Worm (Caenorhabditis elegans): ENCODE results near the gene xrn-1.

The xrn-1 gene

ce11 chrII:14039811-14040203, 28.9 kb upstream of the xrn-1 start:
- TF ChIP-seq hnd-1 (tag; optimal IDR thresholded peaks at IDR 0.05) = no peak
- no peak for TF ChIP-seq ama-1 (optimal IDR thresholded peaks at IDR 0.05)
- no peak for TF ChIP-seq sea-1 (GFP tag; conservative IDR thresholded peaks at IDR 0.05)
- TF ChIP-seq ceh-13 (GFP tag; optimal IDR thresholded peaks at IDR 0.05) = no peak
- TF ChIP-seq tra-4 (tag; optimal IDR thresholded peaks at IDR 0.05) = no peak
- no peak for TF ChIP-seq aly-1 (tag; optimal IDR thresholded peaks at IDR 0.05)
- TF ChIP-seq tbx-11 (GFP tag; IDR thresholded peaks at IDR 0.05) = no peak
- TF ChIP-seq scrt-1 (GFP tag; IDR thresholded peaks at IDR 0.05) = no peak
- no peak for TF ChIP-seq tbx-37 (GFP tag; conservative IDR thresholded peaks at IDR 0.05)
- no peak for TF ChIP-seq B0310.2 (tag; optimal IDR thresholded peaks at IDR 0.05)
- no peak for TF ChIP-seq hmg-4 (GFP tag; optimal IDR thresholded peaks at IDR 0.05)
- TF ChIP-seq ets-7 (tag; optimal IDR thresholded peaks at IDR 0.05) = no peak
- no peak for TF ChIP-seq F13C5.2 (tag; optimal IDR thresholded peaks at IDR 0.05)
- TF ChIP-seq pes-1 (GFP tag; IDR thresholded peaks at IDR 0.05) = no peak
- TF ChIP-seq hmbx-1 (tag; optimal IDR thresholded peaks at IDR 0.05) = no peak
- TF ChIP-seq ceh-36 (tag; optimal IDR thresholded peaks at IDR 0.05) = no peak
- TF ChIP-seq flt-1 (GFP tag; IDR thresholded peaks at IDR 0.05) = no peak

- TF ChIP-seq aly-1 (tag; optimal IDR thresholded peaks at IDR 0.05) (no peak), scrt-1 (GFP tag; IDR thresholded peaks at IDR 0.05) (0 out of 2 replicates have a peak, but pooled peaks have one; percentile 5), flt-1 (GFP tag; IDR thresholded peaks at IDR 0.05) (no peak), sea-1 (GFP tag; conservative IDR thresholded peaks at IDR 0.05) (no peak)
Observed at ce11 chrII:14040204-14040842, 28.4 kb upstream of the xrn-1 start.

ce11 chrII:14042836-14043604, 25.7 kb upstream of the xrn-1 start:
- no peak for TF ChIP-seq F13C5.2 (tag; optimal IDR thresholded peaks at IDR 0.05)
- no peak for TF ChIP-seq scrt-1 (GFP tag; IDR thresholded peaks at IDR 0.05)
- TF ChIP-seq tra-4 (tag; optimal IDR thresholded peaks at IDR 0.05) = no peak
- no peak for TF ChIP-seq pes-1 (GFP tag; IDR thresholded peaks at IDR 0.05)
- no peak for TF ChIP-seq aly-1 (tag; optimal IDR thresholded peaks at IDR 0.05)
- TF ChIP-seq B0310.2 (tag; optimal IDR thresholded peaks at IDR 0.05) = no peak
- TF ChIP-seq sea-1 (GFP tag; conservative IDR thresholded peaks at IDR 0.05) = no peak
- TF ChIP-seq ceh-13 (GFP tag; optimal IDR thresholded peaks at IDR 0.05) = no peak
- TF ChIP-seq hnd-1 (tag; optimal IDR thresholded peaks at IDR 0.05) = no peak
- TF ChIP-seq hmbx-1 (tag; optimal IDR thresholded peaks at IDR 0.05) = no peak
- TF ChIP-seq ceh-36 (tag; optimal IDR thresholded peaks at IDR 0.05) = no peak
- TF ChIP-seq tbx-11 (GFP tag; IDR thresholded peaks at IDR 0.05) = no peak
- TF ChIP-seq tbx-37 (GFP tag; conservative IDR thresholded peaks at IDR 0.05) = no peak
- no peak for TF ChIP-seq flt-1 (GFP tag; IDR thresholded peaks at IDR 0.05)
- no peak for TF ChIP-seq ets-7 (tag; optimal IDR thresholded peaks at IDR 0.05)
- TF ChIP-seq ama-1 (optimal IDR thresholded peaks at IDR 0.05) = no peak

- no peak for TF ChIP-seq sea-1 (GFP tag; conservative IDR thresholded peaks at IDR 0.05)
- TF ChIP-seq hmg-4 (GFP tag; optimal IDR thresholded peaks at IDR 0.05) = no peak
- no peak for TF ChIP-seq hmbx-1 (tag; optimal IDR thresholded peaks at IDR 0.05)
- no peak for TF ChIP-seq tbx-11 (GFP tag; IDR thresholded peaks at IDR 0.05)
- TF ChIP-seq hnd-1 (tag; optimal IDR thresholded peaks at IDR 0.05) = no peak
- TF ChIP-seq ama-1 (optimal IDR thresholded peaks at IDR 0.05) = no peak
- TF ChIP-seq B0310.2 (tag; optimal IDR thresholded peaks at IDR 0.05) = no peak
Observed at ce11 chrII:14044199-14044598, 24.5 kb upstream of the xrn-1 start.

ce11 chrII:14045235-14045634, 23.5 kb upstream of the xrn-1 start:
- TF ChIP-seq ceh-36 (tag; optimal IDR thresholded peaks at IDR 0.05) (no peak), pes-1 (GFP tag; IDR thresholded peaks at IDR 0.05) (no peak), hmg-4 (GFP tag; optimal IDR thresholded peaks at IDR 0.05) (no peak), ceh-13 (GFP tag; optimal IDR thresholded peaks at IDR 0.05) (no peak), aly-1 (tag; optimal IDR thresholded peaks at IDR 0.05) (no peak), tbx-11 (GFP tag; IDR thresholded peaks at IDR 0.05) (no peak), ama-1 (optimal IDR thresholded peaks at IDR 0.05) (no peak), tbx-37 (GFP tag; conservative IDR thresholded peaks at IDR 0.05) (no peak), flt-1 (GFP tag; IDR thresholded peaks at IDR 0.05) (no peak), sea-1 (GFP tag; conservative IDR thresholded peaks at IDR 0.05) (no peak), ets-7 (tag; optimal IDR thresholded peaks at IDR 0.05) (no peak)

ce11 chrII:14045934-14046470, 22.7 kb upstream of the xrn-1 start:
- TF ChIP-seq ceh-36 (tag; optimal IDR thresholded peaks at IDR 0.05) = no peak
- TF ChIP-seq hnd-1 (tag; optimal IDR thresholded peaks at IDR 0.05) = no peak
- no peak for TF ChIP-seq flt-1 (GFP tag; IDR thresholded peaks at IDR 0.05)
- no peak for TF ChIP-seq F13C5.2 (tag; optimal IDR thresholded peaks at IDR 0.05)
- TF ChIP-seq ama-1 (optimal IDR thresholded peaks at IDR 0.05) = no peak
- no peak for TF ChIP-seq tbx-37 (GFP tag; conservative IDR thresholded peaks at IDR 0.05)
- no peak for TF ChIP-seq pes-1 (GFP tag; IDR thresholded peaks at IDR 0.05)

- TF ChIP-seq aly-1 (tag; optimal IDR thresholded peaks at IDR 0.05) = no peak
- TF ChIP-seq hmg-4 (GFP tag; optimal IDR thresholded peaks at IDR 0.05) = peak; percentile 14
Observed at ce11 chrII:14046491-14046890, 22.2 kb upstream of the xrn-1 start.

- TF ChIP-seq F13C5.2 (tag; optimal IDR thresholded peaks at IDR 0.05) = no peak
- TF ChIP-seq ama-1 (optimal IDR thresholded peaks at IDR 0.05) = no peak
- TF ChIP-seq sea-1 (GFP tag; conservative IDR thresholded peaks at IDR 0.05) = no peak
- TF ChIP-seq ets-7 (tag; optimal IDR thresholded peaks at IDR 0.05) = no peak
- no peak for TF ChIP-seq tra-4 (tag; optimal IDR thresholded peaks at IDR 0.05)
- TF ChIP-seq ceh-13 (GFP tag; optimal IDR thresholded peaks at IDR 0.05) = no peak
- TF ChIP-seq hmbx-1 (tag; optimal IDR thresholded peaks at IDR 0.05) = no peak
- TF ChIP-seq B0310.2 (tag; optimal IDR thresholded peaks at IDR 0.05) = no peak
- no peak for TF ChIP-seq tbx-11 (GFP tag; IDR thresholded peaks at IDR 0.05)
- no peak for TF ChIP-seq hmg-4 (GFP tag; optimal IDR thresholded peaks at IDR 0.05)
- no peak for TF ChIP-seq flt-1 (GFP tag; IDR thresholded peaks at IDR 0.05)
Observed at ce11 chrII:14049097-14049496, 19.6 kb upstream of the xrn-1 start.
